Worm (Caenorhabditis elegans) whole organism, L4/young adult: ENCODE data around the gene R01B10.2.

Source experiments
- W03F9.2 ChIP-seq: fragments of 150-350 bp; optimal IDR thresholded peaks from 2 replicates; lab custom pipeline; 2014; ENCODE audit warnings: missing biosample characterization, missing genetic modification characterization
- dao-5 ChIP-seq: sonication (generic microtip); optimal IDR thresholded peaks from 2 replicates; lab custom pipeline; 2016; ENCODE audit warnings: missing genotype, missing genetic modification characterization, moderate library complexity, missing compliant biosample characterization
- him-1 ChIP-seq: sonication (generic microtip); optimal IDR thresholded peaks from 2 replicates; lab custom pipeline; 2016; ENCODE audit warnings: missing genotype, missing genetic modification reagents, missing genetic modification characterization, missing compliant biosample characterization

The R01B10.2 gene

ce11 chrV:6003301-6003700 is 38.0 kb downstream of the R01B10.2 start, which contains the start of gene fos-1:
Gene fos-1 (plus strand): TSS chrV:6003601.
- TF ChIP-seq W03F9.2 (tag; lab: Kevin White, UChicago) = no peak
- TF ChIP-seq him-1 = no peak
- TF ChIP-seq dao-5 (tag; lab: Kevin White, UChicago) = no peak

DNA sequence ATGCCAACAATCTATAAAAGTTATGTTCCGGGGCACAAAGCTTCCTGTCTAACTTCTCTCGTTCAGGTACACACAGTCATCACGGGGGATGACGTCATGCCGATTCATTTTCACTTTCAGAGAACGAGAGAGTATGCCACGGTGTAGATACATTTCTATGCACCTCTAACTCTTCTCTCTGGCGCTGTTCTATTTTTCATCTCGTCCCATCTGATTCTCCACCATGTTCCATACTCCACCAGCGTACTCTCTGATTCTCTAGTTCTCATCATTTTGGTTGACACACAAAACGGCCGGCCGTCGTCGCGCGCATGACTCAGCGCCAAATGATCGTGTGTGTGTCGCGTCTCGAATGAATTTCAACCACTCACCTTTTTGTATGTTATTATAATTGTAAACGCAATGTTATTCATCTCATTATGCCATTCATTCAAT is 40.9 kb downstream of the R01B10.2 start:
- TF ChIP-seq dao-5 (tag; lab: Kevin White, UChicago) (no peak), W03F9.2 (tag; lab: Kevin White, UChicago) (peak; percentile 72), him-1 (peak; percentile 51)

ce11 chrV:5996114-5996513 is 45.2 kb downstream of the R01B10.2 start, which contains the start of gene cpg-4:
Gene cpg-4 (plus strand): TSS chrV:5996416.
- TF ChIP-seq W03F9.2 (tag; lab: Kevin White, UChicago) = no peak
- TF ChIP-seq dao-5 (tag; lab: Kevin White, UChicago) = no peak
- TF ChIP-seq him-1 = no peak

ce11 chrV:5995598-5995997 is 45.7 kb downstream of the R01B10.2 start:
- TF ChIP-seq him-1 (no peak), dao-5 (tag; lab: Kevin White, UChicago) (no peak), W03F9.2 (tag; lab: Kevin White, UChicago) (no peak)

- no peak for TF ChIP-seq dao-5 (tag; lab: Kevin White, UChicago)
- no peak for TF ChIP-seq W03F9.2 (tag; lab: Kevin White, UChicago)
- peak; percentile 48 for TF ChIP-seq him-1
Observed at ce11 chrV:5991490-5992069, 49.7 kb downstream of the R01B10.2 start.
